Fruit fly (Drosophila melanogaster) whole organism, embryonic: ENCODE measurements around the gene Csas.

Source experiments
- CG12942 ChIP-seq: fragments of 200-800 bp; sonication (Bioruptor generic); optimal IDR thresholded peaks from 3 replicates; lab custom pipeline; 2016; ENCODE audit warnings: missing biosample characterization, missing genetic modification characterization
- CG3065 ChIP-seq: fragments of 200-800 bp; sonication (Bioruptor generic); optimal IDR thresholded peaks from 2 replicates; lab custom pipeline; 2016; ENCODE audit warnings: missing biosample characterization, missing genetic modification characterization
- CG31365 ChIP-seq: fragments of 200-800 bp; sonication (Bioruptor generic); optimal IDR thresholded peaks from 2 replicates; lab custom pipeline; 2018; ENCODE audit warnings: missing biosample characterization, mild to moderate bottlenecking, missing genetic modification characterization
- Sox100B ChIP-seq: fragments of 200-800 bp; sonication (Bioruptor generic); optimal IDR thresholded peaks from 3 replicates; lab custom pipeline; 2018; ENCODE audit warnings: missing biosample characterization, mild to moderate bottlenecking, missing genetic modification characterization
- bbx ChIP-seq: fragments of 200-800 bp; sonication (Bioruptor generic); IDR thresholded peaks from 2 replicates; pipeline ENCODE4 v1.3.6; 2022; ENCODE audit warnings: missing biosample characterization, missing genetic modification characterization; ENCODE audit not compliant: partially characterized antibody
- hkb ChIP-seq, 2 experiments: fragments of 200-800 bp in 1 of 2; fragments of >200 bp in 1 of 2; sonication (Bioruptor generic) in 1 of 2; IDR thresholded peaks in 1 of 2; optimal IDR thresholded peaks in 1 of 2; 2 replicates each; pipeline versions ENCODE4 v1.3.6 to Lab custom; 2017 to 2022; ENCODE audit warnings: missing biosample characterization in 1 of 2, missing genetic modification characterization in 1 of 2
- sug ChIP-seq: fragments of 200-800 bp; optimal IDR thresholded peaks from 2 replicates; lab custom pipeline; 2019; ENCODE audit warnings: missing biosample characterization, mild to moderate bottlenecking, missing genetic modification characterization, moderate library complexity

DNA sequence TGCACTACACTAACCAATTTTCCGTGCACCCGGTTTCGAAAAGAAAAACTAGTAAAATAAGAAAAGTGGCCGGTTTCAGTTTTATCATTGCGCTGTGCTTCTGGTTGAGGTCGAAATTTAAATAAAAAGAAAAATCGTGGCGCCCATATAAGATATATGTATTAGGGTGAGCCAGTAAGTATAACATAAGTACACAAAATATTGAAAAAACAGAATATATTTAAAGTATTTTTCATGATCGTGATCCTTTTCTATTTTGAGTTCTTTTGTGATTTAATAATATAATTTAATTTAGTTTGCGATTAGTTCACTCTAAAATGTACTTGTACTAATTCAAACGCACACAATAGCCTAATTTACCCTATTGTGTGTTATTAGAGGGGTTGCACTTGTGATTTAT is at the start of gene Csas:
- TF ChIP-seq bbx (GFP tag; lab: Robert Waterston, UW) (no peak), CG12942 (no peak), Sox100B (GFP tag; lab: Kevin White, UChicago) (no peak), sug (tag; lab: Kevin White, UChicago) (no peak), CG31365 (tag; lab: Kevin White, UChicago) (no peak), CG3065 (no peak), hkb (optimal IDR thresholded peaks at IDR 0.05; lab: Kevin White, UChicago) (no peak), hkb (GFP tag; IDR thresholded peaks at IDR 0.05; lab: Robert Waterston, UW) (no peak)
